Fruit fly (Drosophila melanogaster) whole organism: Measurements from ENCODE around the gene CG42717.

ENCODE experiments used
- CG8478 ChIP-seq: fragments of >200 bp; optimal IDR thresholded peaks from 2 replicates; lab custom pipeline; 2018; ENCODE audit warnings: inconsistent platforms
- Dll ChIP-seq: fragments of >200 bp; optimal IDR thresholded peaks from 2 replicates; lab custom pipeline; 2017
- EcR ChIP-seq, 2 experiments: fragments of >200 bp; optimal IDR thresholded peaks; 2 replicates each; lab custom pipeline; 2017; ENCODE audit warnings: missing biosample characterization in 2 of 2, missing genetic modification characterization in 2 of 2, missing genetic modification reagents in 2 of 2
- pan ChIP-seq: fragments of >200 bp; optimal IDR thresholded peaks from 2 replicates; lab custom pipeline; 2017
- psq ChIP-seq: fragments of >200 bp; optimal IDR thresholded peaks from 2 replicates; lab custom pipeline; 2017
- usp ChIP-seq: fragments of >200 bp; optimal IDR thresholded peaks from 2 replicates; lab custom pipeline; 2017; ENCODE audit warnings: missing biosample characterization, missing genetic modification characterization, mixed read lengths

CG42717 gene

dm6 chr3L:16048722-16049459 lies 15.9 kb upstream of the CG42717 start:
- TF ChIP-seq pan (no peak), Dll (no peak), CG8478 (lab: Kevin White, UChicago) (no peak), usp (GFP tag; lab: Kevin White, UChicago) (no peak)

- TF ChIP-seq Dll (no peak), pan (no peak), usp (GFP tag; lab: Kevin White, UChicago) (no peak), CG8478 (lab: Kevin White, UChicago) (no peak), EcR (GFP tag; optimal IDR thresholded peaks at IDR 0.05; lab: Kevin White, UChicago) (no peak), psq (lab: Kevin White, UChicago) (no peak)
These were observed 15.1 kb upstream of the CG42717 start for dm6 chr3L:16048086-16048485.

dm6 chr3L:16047105-16047504 lies 14.1 kb upstream of the CG42717 start:
- TF ChIP-seq EcR (GFP tag; optimal IDR thresholded peaks at IDR 0.05; lab: Kevin White, UChicago) = peak in 1 of 2 experiments; percentile 69
- peak; percentile 78 for TF ChIP-seq Dll
- no peak for TF ChIP-seq usp (GFP tag; lab: Kevin White, UChicago)

- TF ChIP-seq usp (GFP tag; lab: Kevin White, UChicago) (no peak), psq (lab: Kevin White, UChicago) (no peak), CG8478 (lab: Kevin White, UChicago) (no peak), EcR (GFP tag; optimal IDR thresholded peaks at IDR 0.05; lab: Kevin White, UChicago) (no peak), pan (no peak), Dll (no peak)
These were observed 13.5 kb upstream of the CG42717 start for dm6 chr3L:16046387-16047066.

- TF ChIP-seq usp (GFP tag; lab: Kevin White, UChicago) (no peak), Dll (no peak), psq (lab: Kevin White, UChicago) (no peak), pan (no peak), EcR (GFP tag; optimal IDR thresholded peaks at IDR 0.05; lab: Kevin White, UChicago) (no peak), CG8478 (lab: Kevin White, UChicago) (no peak)
These were observed 12.9 kb upstream of the CG42717 start for dm6 chr3L:16045831-16046336.

- TF ChIP-seq CG8478 (lab: Kevin White, UChicago) = no peak
- TF ChIP-seq EcR (GFP tag; optimal IDR thresholded peaks at IDR 0.05; lab: Kevin White, UChicago) = no peak
- TF ChIP-seq Dll = no peak
- no peak for TF ChIP-seq pan
- TF ChIP-seq usp (GFP tag; lab: Kevin White, UChicago) = no peak
- TF ChIP-seq psq (lab: Kevin White, UChicago) = no peak
These were observed 12.3 kb upstream of the CG42717 start for dm6 chr3L:16045083-16045830.

- TF ChIP-seq CG8478 (lab: Kevin White, UChicago) = no peak
These were observed 10.9 kb upstream of the CG42717 start for dm6 chr3L:16043782-16044352.

dm6 chr3L:16043045-16043781 lies 10.2 kb upstream of the CG42717 start:
- TF ChIP-seq EcR (GFP tag; optimal IDR thresholded peaks at IDR 0.05; lab: Kevin White, UChicago) = peak in 1 of 2 experiments; percentile 63
- no peak for TF ChIP-seq psq (lab: Kevin White, UChicago)

dm6 chr3L:16042640-16043039 lies 9.7 kb upstream of the CG42717 start:
- TF ChIP-seq usp (GFP tag; lab: Kevin White, UChicago) (no peak), EcR (GFP tag; optimal IDR thresholded peaks at IDR 0.05; lab: Kevin White, UChicago) (peak in 1 of 2 experiments; percentile 10), psq (lab: Kevin White, UChicago) (no peak), Dll (no peak)

- TF ChIP-seq EcR (GFP tag; optimal IDR thresholded peaks at IDR 0.05; lab: Kevin White, UChicago) = no peak
- no peak for TF ChIP-seq CG8478 (lab: Kevin White, UChicago)
- no peak for TF ChIP-seq psq (lab: Kevin White, UChicago)
- no peak for TF ChIP-seq usp (GFP tag; lab: Kevin White, UChicago)
- TF ChIP-seq Dll = no peak
- no peak for TF ChIP-seq pan
These were observed 9.0 kb upstream of the CG42717 start for dm6 chr3L:16042080-16042344.

dm6 chr3L:16041260-16042079 lies 8.5 kb upstream of the CG42717 start:
- TF ChIP-seq EcR (GFP tag; optimal IDR thresholded peaks at IDR 0.05; lab: Kevin White, UChicago) = peak in 1 of 2 experiments; percentile 0
- TF ChIP-seq usp (GFP tag; lab: Kevin White, UChicago) = no peak
